Fruit fly (Drosophila melanogaster) Kc167 (cell line): ENCODE results near the gene Bicra.

ENCODE experiments used
- h ChIP-seq: fragments of >200 bp; optimal IDR thresholded peaks from 3 replicates; lab custom pipeline; 2018; ENCODE audit warnings: missing external identifiers
- insv ChIP-seq: fragments of >200 bp; optimal IDR thresholded peaks from 3 replicates; lab custom pipeline; 2018; ENCODE audit warnings: missing external identifiers
- psq ChIP-seq: fragments of >200 bp; optimal IDR thresholded peaks from 2 replicates; lab custom pipeline; 2017; ENCODE audit warnings: missing external identifiers

- TF ChIP-seq psq (lab: Kevin White, UChicago) (no peak), h (no peak), insv (lab: Kevin White, UChicago) (no peak)
Observed at dm6 chr3R:29138407-29138806, 75.6 kb downstream of the Bicra start, which contains the start of the genes Alg13 and superdeath.
